Worm (Caenorhabditis elegans) whole organism, L4 larva: Measurements from ENCODE around the gene C45H4.13.

Experiments
- T20F7.1 ChIP-seq: fragments of 200-800 bp; sonication (Bioruptor generic); optimal IDR thresholded peaks from 2 replicates; lab custom pipeline; 2018; ENCODE audit warnings: mild to moderate bottlenecking, missing genetic modification characterization, missing compliant biosample characterization
- ama-1 ChIP-seq: fragments of 150-350 bp; optimal IDR thresholded peaks from 2 replicates; lab custom pipeline; 2014; ENCODE audit warnings: inconsistent platforms, mixed read lengths
- dpl-1 ChIP-seq: fragments of 150-350 bp; optimal IDR thresholded peaks from 2 replicates; lab custom pipeline; 2014; ENCODE audit warnings: missing biosample characterization, missing genetic modification reagents, missing genetic modification characterization
- egl-27 ChIP-seq: sonication (generic microtip); optimal IDR thresholded peaks from 3 replicates; lab custom pipeline; 2017; ENCODE audit warnings: missing biosample characterization, missing genetic modification reagents, missing genetic modification characterization
- hmg-1.1 ChIP-seq: fragments of 200-800 bp; sonication (Bioruptor generic); IDR thresholded peaks from 2 replicates; pipeline ENCODE4 v1.3.6; 2022; ENCODE audit warnings: missing genetic modification reagents, missing genetic modification characterization, missing compliant biosample characterization
- jun-1 ChIP-seq: fragments of 150-350 bp; optimal IDR thresholded peaks from 2 replicates; lab custom pipeline; 2014; ENCODE audit warnings: missing biosample characterization, missing genetic modification reagents, missing genetic modification characterization
- lim-7 ChIP-seq: fragments of 200-800 bp; sonication (Bioruptor generic); IDR thresholded peaks from 2 replicates; pipeline ENCODE4 v1.3.6; 2022; ENCODE audit warnings: missing genetic modification characterization, missing compliant biosample characterization
- nhr-11 ChIP-seq: fragments of 150-350 bp; optimal IDR thresholded peaks from 2 replicates; lab custom pipeline; 2014; ENCODE audit warnings: missing biosample characterization, missing genetic modification characterization
- sdz-12 ChIP-seq: fragments of 200-800 bp; sonication (Bioruptor generic); optimal IDR thresholded peaks from 2 replicates; lab custom pipeline; 2018; ENCODE audit warnings: mild to moderate bottlenecking, missing genetic modification characterization, missing compliant biosample characterization
- unc-130 ChIP-seq: sonication (generic microtip); optimal IDR thresholded peaks from 2 replicates; lab custom pipeline; 2016; ENCODE audit warnings: missing genetic modification reagents, missing genetic modification characterization, missing compliant biosample characterization
- zip-11 ChIP-seq: fragments of 200-800 bp; sonication (Bioruptor generic); IDR thresholded peaks from 2 replicates; pipeline ENCODE4 v1.3.6; 2022; ENCODE audit warnings: missing genetic modification characterization, missing compliant biosample characterization
- ztf-11 ChIP-seq: fragments of 150-350 bp; optimal IDR thresholded peaks from 2 replicates; lab custom pipeline; 2014; ENCODE audit warnings: missing biosample characterization, missing genetic modification characterization

- TF ChIP-seq ama-1 (no peak), dpl-1 (no peak), lim-7 (no peak), zip-11 (GFP tag; lab: Robert Waterston, UW) (no peak), hmg-1.1 (GFP tag; lab: Robert Waterston, UW) (no peak), unc-130 (GFP tag; lab: Kevin White, UChicago) (no peak), sdz-12 (GFP tag; lab: Kevin White, UChicago) (no peak), T20F7.1 (no peak), ztf-11 (no peak), jun-1 (tag; lab: Kevin White, UChicago) (no peak), egl-27 (no peak), nhr-11 (tag; lab: Kevin White, UChicago) (peak; percentile 43)
Observed at ce11 chrV:2138287-2138686, 12.5 kb downstream of the C45H4.13 start.
